Worm (Caenorhabditis elegans): ENCODE results near the gene rpn-13.

DNA sequence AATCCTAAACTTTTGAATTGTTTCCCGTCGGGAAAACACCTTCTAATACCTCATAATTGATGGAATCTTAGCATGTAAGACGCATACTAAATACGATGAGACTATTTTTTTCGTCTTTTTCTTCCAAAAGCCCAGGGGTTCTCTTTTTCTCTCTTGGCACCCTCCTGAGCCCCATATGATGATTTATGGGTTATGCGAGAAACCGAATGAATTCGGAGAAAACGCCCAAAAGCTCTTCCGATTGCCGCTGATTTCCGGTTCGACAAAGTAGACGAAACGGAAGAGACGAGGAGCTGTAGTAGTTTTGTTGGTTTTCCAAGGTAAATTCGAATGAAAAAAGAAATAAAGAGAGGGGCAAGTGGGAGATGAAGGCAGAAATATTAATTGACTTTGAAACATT is 30.3 kb downstream of the rpn-13 start:
- TF ChIP-seq pqm-1 (tag; optimal IDR thresholded peaks at IDR 0.05) (no peak), unc-39 (tag; optimal IDR thresholded peaks at IDR 0.05) (no peak), ceh-28 (tag; optimal IDR thresholded peaks at IDR 0.05) (no peak), snpc-4 (tag; optimal IDR thresholded peaks at IDR 0.05) (no peak), hlh-30 (tag; optimal IDR thresholded peaks at IDR 0.05; ENCODE audit: insufficient read depth) (no peak), nhr-237 (tag; optimal IDR thresholded peaks at IDR 0.05) (no peak), lir-3 (tag; optimal IDR thresholded peaks at IDR 0.05) (no peak), fos-1 (tag; optimal IDR thresholded peaks at IDR 0.05) (no peak), aly-2 (tag; optimal IDR thresholded peaks at IDR 0.05) (no peak), lin-15B (tag; optimal IDR thresholded peaks at IDR 0.05) (no peak)
